Worm (Caenorhabditis elegans): Measurements from ENCODE around the gene C55A6.3.

- TF ChIP-seq spr-3 (GFP tag; optimal IDR thresholded peaks at IDR 0.05) (no peak), F44E2.7 (GFP tag; IDR thresholded peaks at IDR 0.05) (no peak), nhr-28 (tag; optimal IDR thresholded peaks at IDR 0.05) (no peak), lin-13 (GFP tag; optimal IDR thresholded peaks at IDR 0.05) (no peak), nhr-237 (tag; optimal IDR thresholded peaks at IDR 0.05) (no peak), T26A8.4 (GFP tag; IDR thresholded peaks at IDR 0.05) (no peak), nhr-42 (GFP tag; IDR thresholded peaks at IDR 0.05) (no peak), jun-1 (tag; optimal IDR thresholded peaks at IDR 0.05) (no peak), mep-1 (tag; optimal IDR thresholded peaks at IDR 0.05) (no peak), unc-62 (GFP tag; optimal IDR thresholded peaks at IDR 0.05 in 1 of 2) (peak in 1 of 2 experiments; percentile 91), unc-62 (tag; optimal IDR thresholded peaks at IDR 0.05) (no peak)
Observed at ce11 chrV:11526927-11527491, 13.7 kb upstream of the C55A6.3 start.
